Fruit fly (Drosophila melanogaster) whole organism, adult: ENCODE measurements around the gene comm3.
A peak's percentile ranks its signal among the peaks of the same experiment; 100 is the strongest.

Experiments
- CG11617 ChIP-seq: fragments of 200-800 bp; sonication (Bioruptor generic); optimal IDR thresholded peaks from 2 replicates; lab custom pipeline; 2017; ENCODE audit warnings: mild to moderate bottlenecking, missing biosample characterization, missing genetic modification reagents, missing genetic modification characterization
- CG12768 ChIP-seq: fragments of 200-800 bp; sonication (Bioruptor generic); optimal IDR thresholded peaks from 2 replicates; lab custom pipeline; 2017; ENCODE audit warnings: missing biosample characterization, missing genetic modification characterization, mild to moderate bottlenecking, moderate library complexity, missing genetic modification reagents
- CG14711 ChIP-seq: fragments of 200-800 bp; sonication (Bioruptor generic); optimal IDR thresholded peaks from 2 replicates; lab custom pipeline; 2018; ENCODE audit warnings: missing biosample characterization, mild to moderate bottlenecking, missing genetic modification characterization, moderate library complexity
- CG33017 ChIP-seq: fragments of 200-800 bp; sonication (Bioruptor generic); optimal IDR thresholded peaks from 2 replicates; lab custom pipeline; 2018; ENCODE audit warnings: missing biosample characterization, mild to moderate bottlenecking, missing genetic modification characterization, moderate library complexity
- Clk ChIP-seq: fragments of 200-800 bp; sonication (Bioruptor generic); optimal IDR thresholded peaks from 2 replicates; lab custom pipeline; 2017; ENCODE audit warnings: missing biosample characterization, missing genetic modification characterization
- Crg-1 ChIP-seq: fragments of 200-800 bp; sonication (Bioruptor generic); optimal IDR thresholded peaks from 2 replicates; lab custom pipeline; 2016; ENCODE audit warnings: missing biosample characterization, missing genetic modification characterization
- Hr96 ChIP-seq: fragments of 200-800 bp; sonication (Bioruptor generic); optimal IDR thresholded peaks from 2 replicates; lab custom pipeline; 2016; ENCODE audit warnings: missing biosample characterization, missing genetic modification characterization
- Mnt ChIP-seq: fragments of 200-800 bp; sonication (Bioruptor generic); optimal IDR thresholded peaks from 2 replicates; lab custom pipeline; 2016; ENCODE audit warnings: missing biosample characterization, mild to moderate bottlenecking, missing genetic modification characterization
- bab1 ChIP-seq: fragments of 200-800 bp; sonication (Bioruptor generic); optimal IDR thresholded peaks from 3 replicates; lab custom pipeline; 2019; ENCODE audit warnings: missing biosample characterization, mild to moderate bottlenecking, missing genetic modification characterization, moderate library complexity
- kay ChIP-seq: fragments of 200-800 bp; sonication (Bioruptor generic); peaks from one replicate; lab custom pipeline; 2016; ENCODE audit warnings: missing biosample characterization, missing genetic modification characterization, borderline replicate concordance
- pad ChIP-seq: fragments of 200-800 bp; sonication (Bioruptor generic); optimal IDR thresholded peaks from 3 replicates; lab custom pipeline; 2017; ENCODE audit warnings: missing biosample characterization, missing genetic modification characterization, mild to moderate bottlenecking, moderate library complexity, missing genetic modification reagents
- tj ChIP-seq: fragments of 200-800 bp; sonication (Bioruptor generic); optimal IDR thresholded peaks from 3 replicates; lab custom pipeline; 2017; ENCODE audit warnings: missing biosample characterization, mild to moderate bottlenecking, missing genetic modification characterization, moderate library complexity
- toe ChIP-seq: fragments of 200-800 bp; sonication (Bioruptor generic); optimal IDR thresholded peaks from 2 replicates; lab custom pipeline; 2016; ENCODE audit warnings: missing biosample characterization, missing genetic modification characterization

comm3 gene

DNA sequence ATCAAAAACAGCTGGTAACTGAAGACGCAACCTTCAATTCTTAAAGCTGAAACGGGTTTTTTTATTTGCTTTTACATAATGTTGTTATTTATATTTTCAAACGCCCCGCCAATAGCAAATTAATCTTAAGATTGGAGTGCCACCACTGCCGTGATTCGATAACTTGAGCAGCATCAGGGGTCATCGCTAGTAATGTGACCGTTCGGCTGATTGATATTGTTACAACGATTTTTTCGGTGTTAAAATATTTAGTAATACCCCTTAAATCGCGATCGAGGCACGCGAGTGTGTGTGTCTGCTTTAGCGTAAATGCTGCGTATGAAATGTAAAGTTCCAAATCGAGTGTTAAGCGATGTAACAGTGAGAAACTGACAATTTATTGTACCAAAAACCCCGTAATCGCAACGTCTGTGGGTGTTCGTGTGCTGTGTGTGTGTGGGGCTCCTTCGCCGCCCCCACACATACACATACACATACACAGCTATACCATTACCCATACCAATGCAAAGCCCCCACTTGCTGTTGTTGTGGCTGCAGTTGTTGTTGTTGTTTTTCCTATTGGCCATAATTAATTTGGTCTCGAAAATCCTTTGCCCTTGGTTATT, 81.6 kb downstream of the comm3 start, which contains the start of gene dop:
Gene dop (plus strand): TSS at position 185 of the 605 bp plus-strand sequence.
- TF ChIP-seq Mnt (peak; percentile 6), pad (GFP tag; lab: Kevin White, UChicago) (peak; percentile 52), Crg-1 (GFP tag; lab: Kevin White, UChicago) (peak; percentile 48), CG11617 (GFP tag; lab: Kevin White, UChicago) (no peak), Hr96 (GFP tag; lab: Kevin White, UChicago) (peak; percentile 53), Clk (GFP tag; lab: Kevin White, UChicago) (no peak), toe (GFP tag; lab: Kevin White, UChicago) (peak; percentile 69), CG12768 (GFP tag; lab: Kevin White, UChicago) (no peak), CG14711 (tag; lab: Kevin White, UChicago) (peak; percentile 9), CG33017 (tag; lab: Kevin White, UChicago) (no peak), kay (GFP tag; lab: Kevin White, UChicago) (peak; percentile 13), bab1 (GFP tag; lab: Kevin White, UChicago) (peak; percentile 26)

dm6 chr3L:15563851-15564106, 83.8 kb downstream of the comm3 start:
- TF ChIP-seq pad (GFP tag; lab: Kevin White, UChicago) (no peak), tj (GFP tag; lab: Kevin White, UChicago) (peak; percentile 56)
